Worm (Caenorhabditis elegans) whole organism, L3 larva: ENCODE measurements around the gene cutl-15.

Experiments
- ama-1 ChIP-seq: fragments of 150-350 bp; optimal IDR thresholded peaks from 2 replicates; lab custom pipeline; 2018
- ceh-16 ChIP-seq: sonication (generic microtip); optimal IDR thresholded peaks from 2 replicates; lab custom pipeline; 2017; ENCODE audit warnings: missing biosample characterization, missing genetic modification characterization
- fkh-2 ChIP-seq: fragments of 150-350 bp; optimal IDR thresholded peaks from 2 replicates; lab custom pipeline; 2014; ENCODE audit warnings: missing biosample characterization, missing genetic modification reagents, missing genetic modification characterization
- jun-1 ChIP-seq: fragments of 150-350 bp; optimal IDR thresholded peaks from 2 replicates; lab custom pipeline; 2014; ENCODE audit warnings: missing biosample characterization, missing genetic modification reagents, missing genetic modification characterization
- nfya-1 ChIP-seq: sonication (generic microtip); optimal IDR thresholded peaks from 2 replicates; lab custom pipeline; 2017; ENCODE audit warnings: missing genetic modification characterization, mild to moderate bottlenecking, missing compliant biosample characterization, antibody characterized with exemption, moderate library complexity; ENCODE audit not compliant: insufficient read depth
- nhr-11 ChIP-seq: fragments of 150-350 bp; optimal IDR thresholded peaks from 2 replicates; lab custom pipeline; 2014; ENCODE audit warnings: missing biosample characterization, missing genetic modification characterization
- nhr-12 ChIP-seq: fragments of 150-350 bp; optimal IDR thresholded peaks from 2 replicates; lab custom pipeline; 2014; ENCODE audit warnings: missing biosample characterization, missing genetic modification characterization
- nhr-237 ChIP-seq: fragments of 150-350 bp; optimal IDR thresholded peaks from 2 replicates; lab custom pipeline; 2014; ENCODE audit warnings: missing biosample characterization, missing genetic modification characterization
- nhr-77 ChIP-seq: fragments of 150-350 bp; optimal IDR thresholded peaks from 2 replicates; lab custom pipeline; 2014; ENCODE audit warnings: missing biosample characterization, missing genetic modification characterization
- unc-62 ChIP-seq: fragments of 150-350 bp; sonication (generic microtip); optimal IDR thresholded peaks from 4 replicates; lab custom pipeline; 2014; ENCODE audit warnings: missing biosample characterization, missing genetic modification reagents, missing genetic modification characterization

- TF ChIP-seq nhr-11 (tag; lab: Kevin White, UChicago) (no peak), nhr-12 (tag; lab: Kevin White, UChicago) (no peak), nfya-1 (no peak), nhr-237 (tag; lab: Kevin White, UChicago) (no peak), jun-1 (tag; lab: Kevin White, UChicago) (no peak), ceh-16 (tag; lab: Kevin White, UChicago) (no peak), nhr-77 (tag; lab: Kevin White, UChicago) (no peak), fkh-2 (tag; lab: Kevin White, UChicago) (no peak), unc-62 (GFP tag; lab: Kevin White, UChicago) (no peak), ama-1 (no peak)
Observed at ce11 chrII:8898582-8899356, 48.7 kb downstream of the cutl-15 start.
